Fruit fly (Drosophila melanogaster) whole organism, embryonic: ENCODE data around the gene Nin.
A peak's percentile ranks its signal among the peaks of the same experiment; 100 is the strongest.

Source experiments
- BEAF-32 ChIP-seq: fragments of 200-800 bp; sonication (Bioruptor generic); optimal IDR thresholded peaks from 3 replicates; lab custom pipeline; 2017; ENCODE audit warnings: missing biosample characterization, missing genetic modification characterization, mild to moderate bottlenecking, moderate library complexity, missing genetic modification reagents
- CG10209 ChIP-seq: fragments of 200-800 bp; sonication (Bioruptor generic); optimal IDR thresholded peaks from 3 replicates; lab custom pipeline; 2017; ENCODE audit warnings: missing biosample characterization, mild to moderate bottlenecking, missing genetic modification characterization, missing genetic modification reagents
- CG10462 ChIP-seq: fragments of 200-800 bp; sonication (Bioruptor generic); optimal IDR thresholded peaks from 2 replicates; lab custom pipeline; 2016; ENCODE audit warnings: missing biosample characterization, missing genetic modification characterization
- CG11085 ChIP-seq: fragments of 200-800 bp; sonication (Bioruptor generic); IDR thresholded peaks from 2 replicates; pipeline ENCODE4 v1.3.6; 2022; ENCODE audit warnings: missing biosample characterization, missing genetic modification characterization
- CG11247 ChIP-seq: fragments of 200-800 bp; sonication (Bioruptor generic); IDR thresholded peaks from 2 replicates; pipeline ENCODE4 v1.3.6; 2022; ENCODE audit warnings: missing biosample characterization, missing genetic modification characterization
- CG12155 ChIP-seq: fragments of 200-800 bp; sonication (Bioruptor generic); optimal IDR thresholded peaks from 3 replicates; lab custom pipeline; 2016; ENCODE audit warnings: missing biosample characterization, missing genetic modification characterization
- CG12391 ChIP-seq: fragments of 200-800 bp; sonication (Bioruptor generic); optimal IDR thresholded peaks from 3 replicates; lab custom pipeline; 2018; ENCODE audit warnings: missing biosample characterization, mild to moderate bottlenecking, missing genetic modification characterization, moderate library complexity
- CG12744 ChIP-seq: fragments of 200-800 bp; sonication (Bioruptor generic); optimal IDR thresholded peaks from 2 replicates; lab custom pipeline; 2016; ENCODE audit warnings: missing biosample characterization, missing genetic modification characterization
- CG13775 ChIP-seq: fragments of 200-800 bp; sonication (Bioruptor generic); optimal IDR thresholded peaks from 3 replicates; lab custom pipeline; 2017; ENCODE audit warnings: missing biosample characterization, mild to moderate bottlenecking, missing genetic modification characterization
- CG13894 ChIP-seq: fragments of 200-800 bp; sonication (Bioruptor generic); optimal IDR thresholded peaks from 3 replicates; lab custom pipeline; 2018; ENCODE audit warnings: missing biosample characterization, mild to moderate bottlenecking, missing genetic modification characterization, moderate library complexity
- CG17328 ChIP-seq: fragments of 200-800 bp; sonication (Bioruptor generic); IDR thresholded peaks from 2 replicates; pipeline ENCODE4 v1.3.6; 2022; ENCODE audit warnings: missing biosample characterization, missing genetic modification characterization
- CG17385 ChIP-seq: fragments of 200-800 bp; sonication (Bioruptor generic); optimal IDR thresholded peaks from 3 replicates; lab custom pipeline; 2018; ENCODE audit warnings: missing biosample characterization, mild to moderate bottlenecking, missing genetic modification characterization
- CG30403 ChIP-seq: fragments of 200-800 bp; sonication (Bioruptor generic); optimal IDR thresholded peaks from 3 replicates; lab custom pipeline; 2016; ENCODE audit warnings: missing biosample characterization, missing genetic modification characterization
- CG30431 ChIP-seq: fragments of 200-800 bp; sonication (Bioruptor generic); optimal IDR thresholded peaks from 2 replicates; lab custom pipeline; 2017; ENCODE audit warnings: missing biosample characterization, missing genetic modification characterization
- CG3726 ChIP-seq: fragments of 200-800 bp; sonication (Bioruptor generic); IDR thresholded peaks from 3 replicates; pipeline ENCODE4, ENCODE4 v1.3.6; 2022; ENCODE audit warnings: missing biosample characterization, missing genetic modification characterization
- CG5245 ChIP-seq: fragments of 200-800 bp; sonication (Bioruptor generic); optimal IDR thresholded peaks from 3 replicates; lab custom pipeline; 2016; ENCODE audit warnings: missing biosample characterization, missing genetic modification characterization
- CG6765 ChIP-seq: fragments of 200-800 bp; sonication (Bioruptor generic); optimal IDR thresholded peaks from 3 replicates; lab custom pipeline; 2017; ENCODE audit warnings: missing biosample characterization, mild to moderate bottlenecking, missing genetic modification characterization
- CG7372 ChIP-seq: fragments of 200-800 bp; sonication (Bioruptor generic); IDR thresholded peaks from 2 replicates; pipeline ENCODE4 v1.3.6; 2022; ENCODE audit warnings: missing biosample characterization, missing genetic modification characterization
- CG7786 ChIP-seq: fragments of 200-800 bp; sonication (Bioruptor generic); optimal IDR thresholded peaks from 2 replicates; lab custom pipeline; 2016; ENCODE audit warnings: missing biosample characterization, missing genetic modification characterization
- CG7839 ChIP-seq: fragments of 200-800 bp; sonication (Bioruptor generic); optimal IDR thresholded peaks from 3 replicates; lab custom pipeline; 2018; ENCODE audit warnings: missing biosample characterization, mild to moderate bottlenecking, missing genetic modification characterization, moderate library complexity
- CG7963 ChIP-seq: fragments of 200-800 bp; sonication (Bioruptor generic); IDR thresholded peaks from 3 replicates; pipeline ENCODE4 v1.3.6; 2022; ENCODE audit warnings: missing biosample characterization, missing genetic modification characterization; ENCODE audit not compliant: partially characterized antibody
- CG8388 ChIP-seq: fragments of 200-800 bp; sonication (Bioruptor generic); optimal IDR thresholded peaks from 2 replicates; lab custom pipeline; 2019; ENCODE audit warnings: missing biosample characterization, mild to moderate bottlenecking, missing genetic modification characterization, moderate library complexity
- CG9817 ChIP-seq: fragments of 200-800 bp; sonication (Bioruptor generic); optimal IDR thresholded peaks from 2 replicates; lab custom pipeline; 2018; ENCODE audit warnings: missing biosample characterization, mild to moderate bottlenecking, missing genetic modification characterization, moderate library complexity
- CrebB ChIP-seq: fragments of 200-800 bp; sonication (Bioruptor generic); optimal IDR thresholded peaks from 3 replicates; lab custom pipeline; 2018; ENCODE audit warnings: missing biosample characterization, mild to moderate bottlenecking, missing genetic modification characterization
- Dfd ChIP-seq, 2 experiments: fragments of >200 bp; optimal IDR thresholded peaks; 2 replicates each; lab custom pipeline; 2017; ENCODE audit warnings: missing biosample characterization in 2 of 2, missing genetic modification characterization in 2 of 2
- Doc2 ChIP-seq: fragments of 200-800 bp; sonication (Bioruptor generic); IDR thresholded peaks from 2 replicates; pipeline ENCODE4 v1.3.6; 2022; ENCODE audit warnings: missing biosample characterization, missing genetic modification characterization
- Dref ChIP-seq: fragments of 200-800 bp; sonication (Bioruptor generic); IDR thresholded peaks from 2 replicates; pipeline ENCODE4 v1.3.6; 2022; ENCODE audit warnings: missing biosample characterization, missing genetic modification characterization
- Fer3 ChIP-seq: fragments of 200-800 bp; sonication (Bioruptor generic); optimal IDR thresholded peaks from 2 replicates; lab custom pipeline; 2018; ENCODE audit warnings: missing biosample characterization, mild to moderate bottlenecking, missing genetic modification characterization, moderate library complexity
- Gug ChIP-seq: fragments of 200-800 bp; sonication (Bioruptor generic); IDR thresholded peaks from 4 replicates; pipeline ENCODE4 v1.3.6; 2022; ENCODE audit warnings: missing biosample characterization, missing genetic modification characterization
- HmgZ ChIP-seq: fragments of 200-800 bp; sonication (Bioruptor generic); optimal IDR thresholded peaks from 2 replicates; lab custom pipeline; 2018; ENCODE audit warnings: missing biosample characterization, mild to moderate bottlenecking, missing genetic modification characterization
- NK7.1 ChIP-seq: fragments of 200-800 bp; sonication (Bioruptor generic); optimal IDR thresholded peaks from 3 replicates; lab custom pipeline; 2016; ENCODE audit warnings: missing biosample characterization, missing genetic modification characterization
- Nf-YB ChIP-seq: fragments of 200-800 bp; sonication (Bioruptor generic); optimal IDR thresholded peaks from 3 replicates; lab custom pipeline; 2019; ENCODE audit warnings: missing biosample characterization, mild to moderate bottlenecking, missing genetic modification characterization, moderate library complexity
- Oaz ChIP-seq: fragments of 200-800 bp; sonication (Bioruptor generic); IDR thresholded peaks from 2 replicates; pipeline ENCODE4 v1.3.6; 2022; ENCODE audit warnings: missing biosample characterization, missing genetic modification characterization
- Xbp1 ChIP-seq: fragments of 200-800 bp; sonication (Bioruptor generic); optimal IDR thresholded peaks from 3 replicates; lab custom pipeline; 2016; ENCODE audit warnings: missing biosample characterization, mild to moderate bottlenecking, missing genetic modification characterization
- Xrp1 ChIP-seq: fragments of 200-800 bp; sonication (Bioruptor generic); IDR thresholded peaks from 2 replicates; pipeline ENCODE4 v1.3.6; 2022; ENCODE audit warnings: missing biosample characterization, missing genetic modification characterization
- al ChIP-seq: fragments of 200-800 bp; sonication (Bioruptor generic); IDR thresholded peaks from 2 replicates; pipeline ENCODE4 v1.3.6; 2022; ENCODE audit warnings: missing biosample characterization, missing genetic modification characterization
- amos ChIP-seq: fragments of 200-800 bp; sonication (Bioruptor generic); IDR thresholded peaks from 2 replicates; pipeline ENCODE4 v1.3.6; 2022; ENCODE audit warnings: missing biosample characterization, missing genetic modification characterization; ENCODE audit not compliant: partially characterized antibody
- chm ChIP-seq: fragments of 200-800 bp; sonication (Bioruptor generic); IDR thresholded peaks from 2 replicates; pipeline ENCODE4 v1.3.6; 2022; ENCODE audit warnings: missing biosample characterization, missing genetic modification characterization
- disco-r ChIP-seq: fragments of 200-800 bp; sonication (Bioruptor generic); optimal IDR thresholded peaks from 2 replicates; lab custom pipeline; 2016; ENCODE audit warnings: missing biosample characterization, missing genetic modification characterization
- en ChIP-seq: fragments of 200-800 bp; sonication (Bioruptor generic); optimal IDR thresholded peaks from 2 replicates; lab custom pipeline; 2016; ENCODE audit warnings: missing biosample characterization, missing genetic modification characterization
- hth ChIP-seq: fragments of >200 bp; optimal IDR thresholded peaks from 2 replicates; lab custom pipeline; 2017; ENCODE audit warnings: inconsistent platforms
- kah ChIP-seq: fragments of 200-800 bp; sonication (Bioruptor generic); optimal IDR thresholded peaks from 2 replicates; lab custom pipeline; 2018; ENCODE audit warnings: missing biosample characterization, mild to moderate bottlenecking, missing genetic modification characterization
- lbe ChIP-seq: fragments of 200-800 bp; sonication (Bioruptor generic); optimal IDR thresholded peaks from 2 replicates; lab custom pipeline; 2016; ENCODE audit warnings: missing biosample characterization, mild to moderate bottlenecking, missing genetic modification characterization
- peb ChIP-seq: fragments of 200-800 bp; sonication (Bioruptor generic); IDR thresholded peaks from 2 replicates; pipeline ENCODE4 v1.3.6; 2022; ENCODE audit warnings: missing biosample characterization, missing genetic modification characterization
- psq ChIP-seq: fragments of 200-800 bp; sonication (Bioruptor generic); optimal IDR thresholded peaks from 2 replicates; lab custom pipeline; 2017; ENCODE audit warnings: missing biosample characterization, missing genetic modification characterization
- repo ChIP-seq: fragments of 200-800 bp; sonication (Bioruptor generic); optimal IDR thresholded peaks from 2 replicates; lab custom pipeline; 2016; ENCODE audit warnings: missing biosample characterization, missing genetic modification characterization
- rib ChIP-seq: fragments of 200-800 bp; sonication (Bioruptor generic); IDR thresholded peaks from 2 replicates; pipeline ENCODE4 v1.3.6; 2022; ENCODE audit warnings: missing biosample characterization, missing genetic modification characterization
- stc ChIP-seq: fragments of 200-800 bp; sonication (Bioruptor generic); IDR thresholded peaks from 2 replicates; pipeline ENCODE4 v1.3.6; 2022; ENCODE audit warnings: missing biosample characterization, missing genetic modification characterization
- yki ChIP-seq: fragments of >200 bp; optimal IDR thresholded peaks from 3 replicates; lab custom pipeline; 2018

Gene Nin

DNA sequence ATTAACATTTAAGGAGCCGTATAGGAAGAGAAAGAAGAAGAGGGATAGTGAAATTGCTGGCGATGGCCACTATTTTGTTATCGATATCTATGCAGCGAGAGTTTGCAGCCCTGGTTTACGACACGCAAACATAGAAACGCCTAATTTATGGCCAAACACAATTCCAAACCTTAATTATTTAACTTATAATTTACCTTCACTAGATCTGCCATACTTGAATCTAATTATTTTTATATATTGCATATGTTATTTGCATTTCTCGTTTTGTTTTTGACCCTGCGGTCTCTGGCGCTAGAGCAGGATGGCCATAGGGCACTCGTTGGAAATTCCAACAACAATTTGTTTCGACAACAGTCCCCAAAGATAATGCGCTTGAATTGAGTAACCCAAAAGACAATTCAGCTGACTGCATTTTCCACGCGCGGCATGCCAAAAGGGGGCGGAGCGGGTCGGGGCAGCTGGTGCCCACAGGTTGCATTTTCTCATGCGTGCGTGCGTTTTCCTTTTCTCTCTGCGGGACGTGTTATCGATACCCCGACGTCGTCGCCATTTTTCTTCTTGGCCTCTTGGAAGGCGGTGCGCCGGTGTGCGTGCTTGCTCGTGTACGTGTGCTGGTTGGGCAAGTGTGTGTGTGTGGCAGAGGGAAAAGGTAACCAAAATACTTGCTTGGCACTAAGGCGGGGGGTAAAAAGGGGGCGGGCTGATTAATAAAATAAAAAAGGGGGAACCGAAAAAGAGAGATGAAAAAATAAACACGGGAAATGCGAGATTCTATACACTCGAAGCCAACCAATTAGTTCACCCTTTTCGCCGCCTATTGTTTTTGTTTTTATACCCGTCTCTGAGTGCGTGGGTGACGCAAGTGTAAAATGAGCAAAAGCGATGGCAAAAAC, 46.9 kb upstream of the Nin start (continued):
- peak; percentile 55 for TF ChIP-seq Xbp1 (GFP tag; lab: Kevin White, UChicago)
- TF ChIP-seq CG11247 (GFP tag; lab: Robert Waterston, UW), result 0 out of 2 replicates have a peak, but pooled peaks have one; percentile 46
- TF ChIP-seq HmgZ (tag; lab: Kevin White, UChicago), result peak; percentile 2
- peak; percentile 41 for TF ChIP-seq CG13775
- TF ChIP-seq CG10462 (GFP tag; lab: Kevin White, UChicago), result no peak
- no peak for TF ChIP-seq Nf-YB (GFP tag; lab: Kevin White, UChicago)
- peak; percentile 41 for TF ChIP-seq CG7839 (tag; lab: Kevin White, UChicago)
- TF ChIP-seq CG5245 (GFP tag; lab: Kevin White, UChicago), result no peak
- TF ChIP-seq CG7963 (GFP tag; lab: Robert Waterston, UW), result peak; percentile 52; the same call in 1 of the 3 replicates
- TF ChIP-seq lbe (GFP tag; lab: Kevin White, UChicago), result peak; percentile 21
- peak; percentile 49 for TF ChIP-seq psq (GFP tag; lab: Kevin White, UChicago)
- TF ChIP-seq hth, result no peak
- peak; percentile 83 for TF ChIP-seq BEAF-32 (GFP tag; lab: Kevin White, UChicago)
- 0 out of 2 replicates have a peak, but pooled peaks have one; percentile 6 for TF ChIP-seq CG7372 (GFP tag; lab: Robert Waterston, UW)
- TF ChIP-seq en (GFP tag; lab: Kevin White, UChicago), result no peak
- peak; percentile 20 for TF ChIP-seq kah (GFP tag; lab: Kevin White, UChicago)
- TF ChIP-seq CG9817, result peak; percentile 4
- peak; percentile 36 for TF ChIP-seq CG12391 (tag; lab: Kevin White, UChicago)
- TF ChIP-seq CrebB (tag; lab: Kevin White, UChicago), result no peak
- TF ChIP-seq amos (GFP tag; lab: Robert Waterston, UW), result peak; percentile 70
- TF ChIP-seq CG17385 (GFP tag; lab: Kevin White, UChicago), result peak; percentile 93
- peak; percentile 34 for TF ChIP-seq rib (GFP tag; lab: Robert Waterston, UW)
- no peak for TF ChIP-seq disco-r (GFP tag; lab: Kevin White, UChicago)
- TF ChIP-seq CG6765 (GFP tag; lab: Kevin White, UChicago), result peak; percentile 26
- TF ChIP-seq NK7.1 (GFP tag; lab: Kevin White, UChicago), result no peak
- 0 out of 2 replicates have a peak, but pooled peaks have one; percentile 28 for TF ChIP-seq Oaz (GFP tag; lab: Robert Waterston, UW)
- peak; percentile 50; the same call in 1 of the 2 replicates for TF ChIP-seq stc (GFP tag; lab: Robert Waterston, UW)
- no peak for TF ChIP-seq yki (lab: Kevin White, UChicago)
- peak; percentile 20 for TF ChIP-seq CG8388 (GFP tag; lab: Kevin White, UChicago)
- TF ChIP-seq CG11085 (GFP tag; lab: Robert Waterston, UW), result peak; percentile 57; the same call in 1 of the 2 replicates
- peak; percentile 79 for TF ChIP-seq CG12155 (GFP tag; lab: Kevin White, UChicago)
- TF ChIP-seq peb (GFP tag; lab: Robert Waterston, UW), result no peak
- TF ChIP-seq Dref (GFP tag; lab: Robert Waterston, UW), result peak; percentile 75
- no peak for TF ChIP-seq Dfd (GFP tag; optimal IDR thresholded peaks at IDR 0.05; lab: Kevin White, UChicago)
- TF ChIP-seq repo (GFP tag; lab: Kevin White, UChicago), result no peak
- no peak for TF ChIP-seq Fer3
- TF ChIP-seq chm (GFP tag; lab: Robert Waterston, UW), result peak; percentile 59
- no peak for TF ChIP-seq CG12744 (GFP tag; lab: Kevin White, UChicago)
- TF ChIP-seq al (GFP tag; lab: Robert Waterston, UW), result peak; percentile 66
- peak; percentile 46; the same call in 1 of the 2 replicates for TF ChIP-seq Doc2 (GFP tag; lab: Robert Waterston, UW)
- peak; percentile 17 for TF ChIP-seq CG30431 (GFP tag; lab: Kevin White, UChicago)
- peak; percentile 61 for TF ChIP-seq CG17328
- TF ChIP-seq CG13894 (tag; lab: Kevin White, UChicago), result no peak
- TF ChIP-seq CG30403, result peak; percentile 14
- peak; percentile 35 for TF ChIP-seq CG10209 (GFP tag; lab: Kevin White, UChicago)
- TF ChIP-seq Xrp1 (GFP tag; lab: Robert Waterston, UW), result peak; percentile 55; the same call in 1 of the 2 replicates
- peak; percentile 71; the same call in 3 of the 4 replicates for TF ChIP-seq Gug (GFP tag; lab: Robert Waterston, UW)
- TF ChIP-seq CG3726 (GFP tag; lab: Robert Waterston, UW), result peak; percentile 53; the same call in 1 of the 3 replicates
- peak; percentile 42 for TF ChIP-seq CG7786 (GFP tag; lab: Kevin White, UChicago)
